Worm (Caenorhabditis elegans) whole organism, late embryonic: ENCODE data around the gene W09G10.9.
A peak's percentile ranks its signal among the peaks of the same experiment; 100 is the strongest.

Experiments
- C08G9.2 ChIP-seq: sonication (generic microtip); optimal IDR thresholded peaks from 2 replicates; lab custom pipeline; 2016; ENCODE audit warnings: mild to moderate bottlenecking, missing genetic modification characterization, moderate library complexity, missing compliant biosample characterization
- C38D4.7 ChIP-seq: fragments of 200-800 bp; sonication (Bioruptor generic); optimal IDR thresholded peaks from 2 replicates; lab custom pipeline; 2018; ENCODE audit warnings: mild to moderate bottlenecking, missing genetic modification characterization, moderate library complexity, missing compliant biosample characterization
- F13H6.1 ChIP-seq: sonication (generic microtip); optimal IDR thresholded peaks from 2 replicates; lab custom pipeline; 2016; ENCODE audit warnings: missing genetic modification characterization, missing compliant biosample characterization
- K09A11.1 ChIP-seq: sonication (generic microtip); optimal IDR thresholded peaks from 2 replicates; lab custom pipeline; 2017; ENCODE audit warnings: antibody characterized with exemption, mild to moderate bottlenecking, missing genetic modification characterization, missing compliant biosample characterization; ENCODE audit not compliant: insufficient read depth
- Y22D7AL.16 ChIP-seq: sonication (generic microtip); optimal IDR thresholded peaks from 2 replicates; lab custom pipeline; 2016; ENCODE audit warnings: missing genetic modification characterization, missing compliant biosample characterization
- ahr-1 ChIP-seq: sonication (generic microtip); optimal IDR thresholded peaks from 2 replicates; lab custom pipeline; 2016; ENCODE audit warnings: missing genetic modification characterization, missing compliant biosample characterization
- ama-1 ChIP-seq: fragments of 150-350 bp; optimal IDR thresholded peaks from 2 replicates; lab custom pipeline; 2014
- ceh-18 ChIP-seq: sonication (generic microtip); optimal IDR thresholded peaks from 2 replicates; lab custom pipeline; 2016; ENCODE audit warnings: missing genetic modification characterization, missing compliant biosample characterization
- ceh-19 ChIP-seq: fragments of 200-800 bp; sonication (Bioruptor generic); optimal IDR thresholded peaks from 2 replicates; lab custom pipeline; 2018; ENCODE audit warnings: mild to moderate bottlenecking, missing genetic modification characterization, missing compliant biosample characterization
- ceh-2 ChIP-seq: sonication (generic microtip); optimal IDR thresholded peaks from 2 replicates; lab custom pipeline; 2016; ENCODE audit warnings: missing genotype, missing genetic modification characterization, missing compliant biosample characterization
- ceh-22 ChIP-seq: sonication (generic microtip); optimal IDR thresholded peaks from 2 replicates; lab custom pipeline; 2017; ENCODE audit warnings: missing biosample characterization, missing genetic modification characterization
- ceh-30 ChIP-seq: fragments of 150-350 bp; optimal IDR thresholded peaks from 2 replicates; lab custom pipeline; 2014; ENCODE audit warnings: missing biosample characterization, missing genetic modification characterization
- ceh-45 ChIP-seq: fragments of 200-800 bp; sonication (Bioruptor generic); IDR thresholded peaks from 2 replicates; pipeline ENCODE4 v1.3.6; 2022; ENCODE audit warnings: missing genetic modification reagents, missing genetic modification characterization, missing compliant biosample characterization
- ceh-48 ChIP-seq: sonication (generic microtip); optimal IDR thresholded peaks from 2 replicates; lab custom pipeline; 2016; ENCODE audit warnings: missing genetic modification characterization, inconsistent platforms, missing compliant biosample characterization
- ceh-6 ChIP-seq: fragments of 200-800 bp; sonication (Bioruptor generic); optimal IDR thresholded peaks from 2 replicates; lab custom pipeline; 2018; ENCODE audit warnings: mild to moderate bottlenecking, missing genetic modification characterization, missing compliant biosample characterization
- che-1 ChIP-seq: sonication (generic microtip); optimal IDR thresholded peaks from 2 replicates; lab custom pipeline; 2016; ENCODE audit warnings: mild to moderate bottlenecking, missing genetic modification characterization, missing compliant biosample characterization
- dmd-4 ChIP-seq: sonication (generic microtip); optimal IDR thresholded peaks from 2 replicates; lab custom pipeline; 2016; ENCODE audit warnings: borderline replicate concordance, missing genetic modification characterization, missing compliant biosample characterization
- dve-1 ChIP-seq: sonication (generic microtip); optimal IDR thresholded peaks from 2 replicates; lab custom pipeline; 2017; ENCODE audit warnings: antibody characterized with exemption, mild to moderate bottlenecking, missing genetic modification characterization, missing compliant biosample characterization
- elt-2 ChIP-seq: sonication (generic microtip); optimal IDR thresholded peaks from 2 replicates; lab custom pipeline; 2016; ENCODE audit warnings: missing genetic modification reagents, missing genetic modification characterization, missing compliant biosample characterization
- elt-4 ChIP-seq: sonication (generic microtip); optimal IDR thresholded peaks from 2 replicates; lab custom pipeline; 2016; ENCODE audit warnings: missing genetic modification characterization, missing compliant biosample characterization
- eyg-1 ChIP-seq: sonication (generic microtip); optimal IDR thresholded peaks from 2 replicates; lab custom pipeline; 2016; ENCODE audit warnings: missing genotype, missing genetic modification characterization, missing compliant biosample characterization
- fax-1 ChIP-seq: sonication (generic microtip); optimal IDR thresholded peaks from 2 replicates; lab custom pipeline; 2016; ENCODE audit warnings: missing genotype, missing genetic modification characterization, missing compliant biosample characterization
- fkh-10 ChIP-seq: fragments of 150-350 bp; optimal IDR thresholded peaks from 2 replicates; lab custom pipeline; 2014; ENCODE audit warnings: missing biosample characterization, missing genetic modification reagents, missing genetic modification characterization
- fkh-6 ChIP-seq: sonication (generic microtip); optimal IDR thresholded peaks from 2 replicates; lab custom pipeline; 2016; ENCODE audit warnings: missing genetic modification characterization, missing compliant biosample characterization
- gmeb-2 ChIP-seq: sonication (generic microtip); optimal IDR thresholded peaks from 2 replicates; lab custom pipeline; 2016; ENCODE audit warnings: missing genetic modification characterization, inconsistent platforms, missing compliant biosample characterization
- hlh-13 ChIP-seq: fragments of 200-800 bp; sonication (Bioruptor generic); optimal IDR thresholded peaks from 2 replicates; lab custom pipeline; 2018; ENCODE audit warnings: mild to moderate bottlenecking, missing genetic modification characterization, missing compliant biosample characterization
- hlh-15 ChIP-seq: sonication (generic microtip); optimal IDR thresholded peaks from 2 replicates; lab custom pipeline; 2016; ENCODE audit warnings: missing genetic modification characterization, missing compliant biosample characterization
- hlh-6 ChIP-seq: sonication (generic microtip); optimal IDR thresholded peaks from 2 replicates; lab custom pipeline; 2016; ENCODE audit warnings: missing genotype, missing genetic modification characterization, missing compliant biosample characterization
- hlh-8 ChIP-seq: sonication (generic microtip); optimal IDR thresholded peaks from 2 replicates; lab custom pipeline; 2016; ENCODE audit warnings: missing genotype, missing genetic modification characterization, missing compliant biosample characterization
- lin-11 ChIP-seq: fragments of 200-800 bp; sonication (Bioruptor generic); optimal IDR thresholded peaks from 2 replicates; lab custom pipeline; 2018; ENCODE audit warnings: mild to moderate bottlenecking, missing genetic modification characterization, missing compliant biosample characterization
- nhr-232 ChIP-seq: sonication (generic microtip); optimal IDR thresholded peaks from 2 replicates; lab custom pipeline; 2016; ENCODE audit warnings: missing genetic modification characterization, missing compliant biosample characterization
- pag-3 ChIP-seq: sonication (generic microtip); optimal IDR thresholded peaks from 2 replicates; lab custom pipeline; 2016; ENCODE audit warnings: missing compliant biosample characterization, missing genetic modification characterization, borderline replicate concordance
- pat-9 ChIP-seq: fragments of 200-800 bp; sonication (Bioruptor generic); optimal IDR thresholded peaks from 2 replicates; lab custom pipeline; 2018; ENCODE audit warnings: mild to moderate bottlenecking, missing genetic modification characterization, moderate library complexity, missing compliant biosample characterization
- pha-4 ChIP-seq: fragments of 150-350 bp; optimal IDR thresholded peaks from 2 replicates; lab custom pipeline; 2018; ENCODE audit warnings: missing biosample characterization, missing genetic modification reagents, missing genetic modification characterization
- ref-2 ChIP-seq: sonication (generic microtip); optimal IDR thresholded peaks from 2 replicates; lab custom pipeline; 2016; ENCODE audit warnings: missing genetic modification characterization, missing compliant biosample characterization
- sdc-2 ChIP-seq: sonication (generic microtip); optimal IDR thresholded peaks from 2 replicates; lab custom pipeline; 2016; ENCODE audit warnings: missing genotype, missing genetic modification characterization, missing compliant biosample characterization
- sox-4 ChIP-seq: sonication (generic microtip); optimal IDR thresholded peaks from 2 replicates; lab custom pipeline; 2017; ENCODE audit warnings: mild to moderate bottlenecking, missing genetic modification characterization, inconsistent platforms, missing compliant biosample characterization
- syd-9 ChIP-seq: sonication (generic microtip); optimal IDR thresholded peaks from 2 replicates; lab custom pipeline; 2016; ENCODE audit warnings: mild to moderate bottlenecking, missing genetic modification characterization, moderate library complexity, missing compliant biosample characterization
- tbx-2 ChIP-seq: sonication (generic microtip); optimal IDR thresholded peaks from 2 replicates; lab custom pipeline; 2016; ENCODE audit warnings: missing genetic modification characterization, missing compliant biosample characterization
- ttx-3 ChIP-seq: sonication (generic microtip); optimal IDR thresholded peaks from 2 replicates; lab custom pipeline; 2016; ENCODE audit warnings: missing genetic modification reagents, missing genetic modification characterization, missing compliant biosample characterization
- unc-3 ChIP-seq, 2 experiments: fragments of 200-800 bp in 1 of 2; sonication (Bioruptor generic) in 1 of 2; sonication (generic microtip) in 1 of 2; conservative IDR thresholded peaks in 1 of 2; optimal IDR thresholded peaks in 1 of 2; 2 replicates each; pipeline versions ENCODE4 v1.3.6 to Lab custom; 2016 to 2022; ENCODE audit warnings: missing compliant biosample characterization in 2 of 2, missing genetic modification characterization in 2 of 2, missing genetic modification reagents in 1 of 2
- unc-55 ChIP-seq: sonication (generic microtip); optimal IDR thresholded peaks from 2 replicates; lab custom pipeline; 2017; ENCODE audit warnings: missing biosample characterization, missing genetic modification reagents, missing genetic modification characterization
- unc-86 ChIP-seq: sonication (generic microtip); optimal IDR thresholded peaks from 2 replicates; lab custom pipeline; 2016; ENCODE audit warnings: missing genetic modification characterization, missing compliant biosample characterization
- zip-5 ChIP-seq: sonication (generic microtip); optimal IDR thresholded peaks from 2 replicates; lab custom pipeline; 2016; ENCODE audit warnings: missing genetic modification characterization, missing compliant biosample characterization
- ztf-16 ChIP-seq: sonication (generic microtip); optimal IDR thresholded peaks from 2 replicates; lab custom pipeline; 2017; ENCODE audit warnings: missing genetic modification characterization, missing compliant biosample characterization

Gene W09G10.9

DNA sequence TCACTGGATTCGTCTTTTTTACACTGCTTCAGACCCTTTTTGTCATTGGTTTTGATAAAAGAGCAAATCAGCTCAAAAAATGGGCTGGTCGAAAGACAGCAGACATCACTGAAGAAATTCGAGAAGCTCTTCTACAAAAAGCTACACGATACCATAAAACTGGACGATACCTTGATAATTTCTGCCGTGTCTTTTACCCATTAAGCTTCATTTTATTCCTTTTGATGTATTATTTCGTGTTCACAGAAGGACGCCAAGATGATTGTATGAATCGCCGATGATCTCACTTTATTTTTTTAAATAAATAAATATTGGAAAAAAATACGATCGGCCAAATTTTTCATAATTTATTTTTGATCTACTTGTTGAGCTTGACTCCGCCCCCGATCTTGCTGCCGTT, 45.5 kb downstream of the W09G10.9 start:
- TF ChIP-seq hlh-13, result no peak
- no peak for TF ChIP-seq elt-2 (tag; lab: Kevin White, UChicago)
- no peak for TF ChIP-seq eyg-1 (tag; lab: Kevin White, UChicago)
- TF ChIP-seq F13H6.1 (tag; lab: Kevin White, UChicago), result no peak
- TF ChIP-seq ceh-30, result no peak
- no peak for TF ChIP-seq pag-3 (tag; lab: Kevin White, UChicago)
- no peak for TF ChIP-seq hlh-6 (tag; lab: Kevin White, UChicago)
- no peak for TF ChIP-seq ceh-48 (tag; lab: Kevin White, UChicago)
- no peak for TF ChIP-seq ceh-22 (tag; lab: Kevin White, UChicago)
- no peak for TF ChIP-seq ceh-19 (GFP tag; lab: Kevin White, UChicago)
- TF ChIP-seq lin-11, result no peak
- no peak for TF ChIP-seq ttx-3 (tag; lab: Kevin White, UChicago)
- no peak for TF ChIP-seq elt-4
- no peak for TF ChIP-seq unc-86 (tag; lab: Kevin White, UChicago)
- no peak for TF ChIP-seq C08G9.2
- no peak for TF ChIP-seq ceh-45 (GFP tag; lab: Robert Waterston, UW)

- peak; percentile 25 for TF ChIP-seq ztf-16 (tag; lab: Kevin White, UChicago)
- TF ChIP-seq unc-86 (tag; lab: Kevin White, UChicago), result peak; percentile 34
- TF ChIP-seq sox-4, result peak; percentile 42
- TF ChIP-seq pat-9, result peak; percentile 55
- peak; percentile 55 for TF ChIP-seq gmeb-2 (tag; lab: Kevin White, UChicago)
- peak; percentile 43 for TF ChIP-seq hlh-15 (tag; lab: Kevin White, UChicago)
- TF ChIP-seq sdc-2 (tag; lab: Kevin White, UChicago), result peak; percentile 20
- TF ChIP-seq eyg-1 (tag; lab: Kevin White, UChicago), result peak; percentile 60
- peak; percentile 2 for TF ChIP-seq F13H6.1 (tag; lab: Kevin White, UChicago)
- TF ChIP-seq zip-5 (tag; lab: Kevin White, UChicago), result peak; percentile 12
- TF ChIP-seq ceh-19 (GFP tag; lab: Kevin White, UChicago), result peak; percentile 25
- peak; percentile 37 for TF ChIP-seq C38D4.7 (GFP tag; lab: Kevin White, UChicago)
- TF ChIP-seq fax-1 (tag; lab: Kevin White, UChicago), result peak; percentile 19
- TF ChIP-seq syd-9 (tag; lab: Kevin White, UChicago), result peak; percentile 46
- TF ChIP-seq hlh-6 (tag; lab: Kevin White, UChicago), result peak; percentile 61
- TF ChIP-seq lin-11, result peak; percentile 38
- TF ChIP-seq che-1, result peak; percentile 49
- TF ChIP-seq dve-1 (tag; lab: Kevin White, UChicago), result peak; percentile 23
- peak; percentile 55 for TF ChIP-seq fkh-6 (tag; lab: Kevin White, UChicago)
- peak; percentile 30 for TF ChIP-seq nhr-232 (tag; lab: Kevin White, UChicago)
- TF ChIP-seq unc-3 (GFP tag; conservative IDR thresholded peaks at IDR 0.05; lab: Robert Waterston, UW), result peak; percentile 40; the same call in 1 of the 2 replicates
- TF ChIP-seq unc-3 (tag; optimal IDR thresholded peaks at IDR 0.05; lab: Kevin White, UChicago), result peak; percentile 42
- TF ChIP-seq ref-2, result peak; percentile 8
- TF ChIP-seq ceh-45 (GFP tag; lab: Robert Waterston, UW), result peak; percentile 55; the same call in 1 of the 2 replicates
- TF ChIP-seq tbx-2 (tag; lab: Kevin White, UChicago), result peak; percentile 4
- peak; percentile 70 for TF ChIP-seq ceh-6 (GFP tag; lab: Kevin White, UChicago)
- TF ChIP-seq K09A11.1, result peak; percentile 12
- peak; percentile 42 for TF ChIP-seq C08G9.2
- TF ChIP-seq Y22D7AL.16, result peak; percentile 41
Measured at ce11 chrII:3567576-3567975, 46.0 kb downstream of the W09G10.9 start.

DNA sequence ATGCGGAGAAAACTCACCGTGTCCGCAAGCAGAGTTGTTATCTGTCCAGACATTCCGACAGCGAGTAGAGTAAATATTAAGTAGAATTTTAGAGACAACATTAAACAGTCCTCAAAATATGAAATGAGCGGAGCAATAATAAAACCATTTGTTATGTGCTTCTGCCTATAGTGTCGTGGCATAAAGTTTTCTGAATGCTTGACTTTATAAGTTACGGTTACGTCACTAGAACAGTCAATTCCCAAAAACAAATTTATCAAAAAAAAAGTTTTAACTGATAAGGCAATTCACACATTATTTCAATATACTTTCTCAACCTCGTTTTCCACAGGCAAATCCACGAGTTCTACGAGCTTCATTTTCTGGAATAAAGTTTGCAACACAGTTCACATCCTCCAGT, 47.5 kb downstream of the W09G10.9 start, which contains the start of gene clec-127:
Gene clec-127 (minus strand): TSS at position 101 of the 400 bp plus-strand sequence.
- TF ChIP-seq hlh-8 (tag; lab: Kevin White, UChicago) (no peak), ahr-1 (no peak), F13H6.1 (tag; lab: Kevin White, UChicago) (no peak), lin-11 (no peak), ceh-30 (no peak), ztf-16 (tag; lab: Kevin White, UChicago) (no peak), fkh-10 (no peak), che-1 (no peak), pha-4 (tag; lab: Kevin White, UChicago) (no peak), C08G9.2 (no peak), ceh-2 (tag; lab: Kevin White, UChicago) (no peak), nhr-232 (tag; lab: Kevin White, UChicago) (no peak), elt-2 (tag; lab: Kevin White, UChicago) (no peak), pag-3 (tag; lab: Kevin White, UChicago) (no peak), pat-9 (no peak), ama-1 (lab: Kevin White, UChicago) (no peak), unc-55 (GFP tag; lab: Kevin White, UChicago) (no peak), ceh-18 (tag; lab: Kevin White, UChicago) (no peak), dmd-4 (no peak), K09A11.1 (no peak)
